Worm (Caenorhabditis elegans): ENCODE results near the gene M70.2.

DNA sequence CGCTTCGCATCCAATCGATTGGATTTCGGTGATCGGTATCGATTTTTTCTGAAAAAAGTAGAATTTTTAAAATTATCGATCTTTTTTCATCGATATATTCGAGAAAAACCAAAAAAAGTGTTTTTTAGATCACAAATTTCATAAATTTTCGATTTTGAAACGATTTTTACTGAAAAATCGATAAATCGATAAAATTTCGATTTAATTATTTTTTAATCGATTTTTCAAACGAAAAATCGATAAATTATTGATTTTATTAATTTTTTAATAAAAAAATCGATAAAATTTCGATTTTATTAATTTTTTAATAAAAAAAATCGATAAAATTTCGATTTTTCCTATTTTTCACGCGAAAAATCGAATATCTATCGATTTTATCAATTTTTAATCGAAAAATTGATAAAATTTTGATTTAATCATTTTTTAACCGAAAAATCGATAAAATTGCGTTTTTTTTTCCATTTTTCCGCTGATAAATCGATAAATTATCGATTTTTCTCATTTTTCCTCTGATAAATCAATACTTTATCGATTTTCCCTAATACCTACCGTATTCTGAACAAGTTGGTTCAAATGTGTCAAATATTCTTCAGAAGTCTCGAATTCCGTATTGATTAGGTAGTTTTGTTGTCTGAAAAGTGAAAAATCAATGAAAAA is 10.7 kb downstream of the M70.2 start:
- no peak for TF ChIP-seq lim-6 (tag; optimal IDR thresholded peaks at IDR 0.05)
- no peak for TF ChIP-seq unc-86 (tag; optimal IDR thresholded peaks at IDR 0.05)
- TF ChIP-seq ama-1 (optimal IDR thresholded peaks at IDR 0.05) = no peak
- no peak for TF ChIP-seq sox-2 (GFP tag; IDR thresholded peaks at IDR 0.05)
- no peak for TF ChIP-seq pag-3 (tag; optimal IDR thresholded peaks at IDR 0.05; ENCODE audit: borderline replicate concordance)
- TF ChIP-seq sdc-2 (tag; optimal IDR thresholded peaks at IDR 0.05) = no peak
- no peak for TF ChIP-seq hlh-15 (tag; optimal IDR thresholded peaks at IDR 0.05)
- TF ChIP-seq dmd-4 (tag; optimal IDR thresholded peaks at IDR 0.05; ENCODE audit: borderline replicate concordance) = no peak
- no peak for TF ChIP-seq K09A11.1 (tag; optimal IDR thresholded peaks at IDR 0.05; ENCODE audit: insufficient read depth)
- TF ChIP-seq unc-42 (tag; optimal IDR thresholded peaks at IDR 0.05) = no peak
- no peak for TF ChIP-seq fkh-6 (tag; optimal IDR thresholded peaks at IDR 0.05)
- TF ChIP-seq elt-4 (tag; optimal IDR thresholded peaks at IDR 0.05) = no peak
- TF ChIP-seq nhr-11 (tag; optimal IDR thresholded peaks at IDR 0.05) = no peak
